Worm (Caenorhabditis elegans) whole organism, L3 larva: ENCODE data around the gene dot-1.3.

Experiments used
- R02D3.7 ChIP-seq: fragments of 150-350 bp; optimal IDR thresholded peaks from 2 replicates; lab custom pipeline; 2014; ENCODE audit warnings: missing biosample characterization, missing genetic modification characterization
- ama-1 ChIP-seq: fragments of 150-350 bp; optimal IDR thresholded peaks from 2 replicates; lab custom pipeline; 2018
- ceh-82 ChIP-seq: fragments of 150-350 bp; optimal IDR thresholded peaks from 2 replicates; lab custom pipeline; 2014; ENCODE audit warnings: missing biosample characterization, missing genetic modification characterization
- egl-5 ChIP-seq: fragments of 150-350 bp; optimal IDR thresholded peaks from 2 replicates; lab custom pipeline; 2017; ENCODE audit warnings: missing biosample characterization, missing genetic modification reagents, missing genetic modification characterization, inconsistent platforms
- elt-3 ChIP-seq, 3 experiments: fragments of 150-350 bp in 1 of 3; sonication (generic microtip) in 2 of 3; optimal IDR thresholded peaks; 2 replicates in 2 of 3; 4 replicates in 1 of 3; lab custom pipeline; 2014 to 2017; ENCODE audit warnings: missing biosample characterization in 3 of 3, missing genetic modification characterization in 3 of 3
- jun-1 ChIP-seq: fragments of 150-350 bp; optimal IDR thresholded peaks from 2 replicates; lab custom pipeline; 2014; ENCODE audit warnings: missing biosample characterization, missing genetic modification reagents, missing genetic modification characterization
- pha-4 ChIP-seq: fragments of 150-350 bp; optimal IDR thresholded peaks from 2 replicates; lab custom pipeline; 2014; ENCODE audit warnings: missing biosample characterization, missing genetic modification reagents, missing genetic modification characterization
- pqm-1 ChIP-seq: fragments of 150-350 bp; optimal IDR thresholded peaks from 2 replicates; lab custom pipeline; 2017; ENCODE audit warnings: missing biosample characterization, missing genetic modification characterization, inconsistent platforms
- skn-1 ChIP-seq: fragments of 150-350 bp; optimal IDR thresholded peaks from 2 replicates; lab custom pipeline; 2014; ENCODE audit warnings: missing biosample characterization, missing genetic modification characterization
- ztf-11 ChIP-seq: fragments of 150-350 bp; optimal IDR thresholded peaks from 2 replicates; lab custom pipeline; 2014; ENCODE audit warnings: missing biosample characterization, missing genetic modification characterization
- ztf-4 ChIP-seq: fragments of 150-350 bp; optimal IDR thresholded peaks from 2 replicates; lab custom pipeline; 2014; ENCODE audit warnings: missing biosample characterization, missing genetic modification characterization

DNA sequence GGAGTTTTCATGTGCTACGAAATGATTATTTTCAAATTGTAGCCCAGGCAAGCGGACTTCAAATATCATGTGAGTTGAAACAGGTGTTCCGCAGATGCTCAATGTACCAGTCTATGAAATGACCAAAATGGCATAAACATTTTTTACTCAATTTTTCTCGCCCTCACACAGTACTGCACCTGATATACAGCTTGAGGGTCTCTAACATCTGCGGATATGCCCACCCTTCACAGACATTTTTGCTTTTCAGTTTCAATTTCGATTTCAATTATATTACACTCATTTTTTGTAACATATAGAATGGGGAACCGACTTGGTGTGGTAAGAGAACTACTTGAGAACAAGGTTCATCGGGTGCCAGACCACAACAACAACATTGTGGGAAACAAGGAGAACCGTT lies 44.1 kb upstream of the dot-1.3 start, which contains the start of gene F42F12.11:
- TF ChIP-seq pqm-1 (no peak), jun-1 (no peak), egl-5 (no peak), ama-1 (lab: Kevin White, UChicago) (no peak), skn-1 (tag; lab: Kevin White, UChicago) (no peak), ceh-82 (tag; lab: Kevin White, UChicago) (no peak), ztf-4 (tag; lab: Kevin White, UChicago) (no peak), elt-3 (tag; optimal IDR thresholded peaks at IDR 0.05; lab: Kevin White, UChicago) (no peak), R02D3.7 (tag; lab: Kevin White, UChicago) (no peak), pha-4 (no peak), ztf-11 (tag; lab: Kevin White, UChicago) (no peak)
